Fruit fly (Drosophila melanogaster) whole organism: Measurements from ENCODE around the gene ZnT35C.
A peak's percentile ranks its signal among the peaks of the same experiment; 100 is the strongest.

ENCODE experiments used
- CG8478 ChIP-seq: fragments of >200 bp; optimal IDR thresholded peaks from 2 replicates; lab custom pipeline; 2018; ENCODE audit warnings: inconsistent platforms
- Dll ChIP-seq: fragments of >200 bp; optimal IDR thresholded peaks from 2 replicates; lab custom pipeline; 2017
- EcR ChIP-seq, 2 experiments: fragments of >200 bp; optimal IDR thresholded peaks; 2 replicates each; lab custom pipeline; 2017; ENCODE audit warnings: missing biosample characterization in 2 of 2, missing genetic modification characterization in 2 of 2, missing genetic modification reagents in 2 of 2
- pan ChIP-seq: fragments of >200 bp; optimal IDR thresholded peaks from 2 replicates; lab custom pipeline; 2017
- psq ChIP-seq: fragments of >200 bp; optimal IDR thresholded peaks from 2 replicates; lab custom pipeline; 2017
- usp ChIP-seq: fragments of >200 bp; optimal IDR thresholded peaks from 2 replicates; lab custom pipeline; 2017; ENCODE audit warnings: missing biosample characterization, missing genetic modification characterization, mixed read lengths

The ZnT35C gene

dm6 chr2L:15247614-15248013, at the start of gene ZnT35C:
ZnT35C (minus strand) TSS chr2L:15247714.
- no peak for TF ChIP-seq Dll
- no peak for TF ChIP-seq CG8478
- no peak for TF ChIP-seq psq (lab: Kevin White, UChicago)
- TF ChIP-seq usp = no peak
- TF ChIP-seq EcR (GFP tag; optimal IDR thresholded peaks at IDR 0.05; lab: Kevin White, UChicago) = no peak
- TF ChIP-seq pan (lab: Kevin White, UChicago) = no peak

dm6 chr2L:15292139-15292538, 44.6 kb upstream of the ZnT35C start, which contains the start of gene CG15260:
CG15260 (minus strand) TSS chr2L:15292239.
- no peak for TF ChIP-seq Dll
- TF ChIP-seq EcR (GFP tag; optimal IDR thresholded peaks at IDR 0.05; lab: Kevin White, UChicago) = no peak
- no peak for TF ChIP-seq pan (lab: Kevin White, UChicago)
- TF ChIP-seq psq (lab: Kevin White, UChicago) = no peak
- no peak for TF ChIP-seq usp
- no peak for TF ChIP-seq CG8478

- TF ChIP-seq usp (no peak), psq (lab: Kevin White, UChicago) (no peak), pan (lab: Kevin White, UChicago) (no peak), CG8478 (no peak), Dll (no peak), EcR (GFP tag; optimal IDR thresholded peaks at IDR 0.05; lab: Kevin White, UChicago) (no peak)
Measured at dm6 chr2L:15284700-15285099, 37.2 kb upstream of the ZnT35C start, which contains the start of gene CG15263. CG15263 (plus strand) TSS chr2L:15285000.

dm6 chr2L:15280975-15281374, 33.5 kb upstream of the ZnT35C start:
- TF ChIP-seq pan (lab: Kevin White, UChicago) (no peak), CG8478 (no peak), Dll (no peak), usp (no peak), EcR (GFP tag; optimal IDR thresholded peaks at IDR 0.05; lab: Kevin White, UChicago) (no peak), psq (lab: Kevin White, UChicago) (no peak)

dm6 chr2L:15275794-15276193, 28.3 kb upstream of the ZnT35C start:
- TF ChIP-seq CG8478 (no peak), Dll (no peak), psq (lab: Kevin White, UChicago) (no peak), pan (lab: Kevin White, UChicago) (no peak), usp (no peak), EcR (GFP tag; optimal IDR thresholded peaks at IDR 0.05; lab: Kevin White, UChicago) (no peak)

- TF ChIP-seq Dll (no peak), CG8478 (no peak), pan (lab: Kevin White, UChicago) (no peak), usp (no peak), psq (lab: Kevin White, UChicago) (no peak), EcR (GFP tag; optimal IDR thresholded peaks at IDR 0.05; lab: Kevin White, UChicago) (no peak)
Measured at dm6 chr2L:15274783-15275316, 27.3 kb upstream of the ZnT35C start, which contains the start of gene UK114. UK114 (minus strand) TSS chr2L:15275091.

dm6 chr2L:15274292-15274691, 26.8 kb upstream of the ZnT35C start:
- TF ChIP-seq EcR (GFP tag; optimal IDR thresholded peaks at IDR 0.05; lab: Kevin White, UChicago) = no peak

- TF ChIP-seq EcR (GFP tag; optimal IDR thresholded peaks at IDR 0.05; lab: Kevin White, UChicago) = no peak
- TF ChIP-seq usp = no peak
- no peak for TF ChIP-seq CG8478
- no peak for TF ChIP-seq pan (lab: Kevin White, UChicago)
- no peak for TF ChIP-seq psq (lab: Kevin White, UChicago)
- no peak for TF ChIP-seq Dll
Measured at dm6 chr2L:15273521-15274123, 26.1 kb upstream of the ZnT35C start.

dm6 chr2L:15271757-15272589, 24.5 kb upstream of the ZnT35C start, which contains the start of gene Cul3:
Cul3 (minus strand) TSS chr2L:15272024.
- no peak for TF ChIP-seq EcR (GFP tag; optimal IDR thresholded peaks at IDR 0.05; lab: Kevin White, UChicago)
- no peak for TF ChIP-seq psq (lab: Kevin White, UChicago)
- TF ChIP-seq usp = no peak
- TF ChIP-seq pan (lab: Kevin White, UChicago) = no peak

dm6 chr2L:15271336-15271735, 23.8 kb upstream of the ZnT35C start:
- TF ChIP-seq CG8478 = peak; percentile 44
- TF ChIP-seq EcR (GFP tag; optimal IDR thresholded peaks at IDR 0.05; lab: Kevin White, UChicago) = no peak

dm6 chr2L:15264483-15264987, 17.0 kb upstream of the ZnT35C start, which contains the start of gene yuri:
yuri (minus strand) TSS chr2L:15264692.
- TF ChIP-seq Dll (peak; percentile 97), usp (no peak)

- TF ChIP-seq CG8478 (no peak), EcR (GFP tag; optimal IDR thresholded peaks at IDR 0.05; lab: Kevin White, UChicago) (no peak), Dll (no peak), psq (lab: Kevin White, UChicago) (no peak), usp (no peak), pan (lab: Kevin White, UChicago) (no peak)
Measured at dm6 chr2L:15256249-15256648, 8.7 kb upstream of the ZnT35C start, which contains the start of the genes PolD3 and Uxt. PolD3 (minus strand) TSS chr2L:15256304. Uxt (plus strand) TSS chr2L:15256581.
